Worm (Caenorhabditis elegans) whole organism, L1 larva: Measurements from ENCODE around the gene T01G1.2.

Experiments
- alr-1 ChIP-seq: fragments of 200-800 bp; sonication (Bioruptor generic); optimal IDR thresholded peaks from 2 replicates; lab custom pipeline; 2018; ENCODE audit warnings: borderline replicate concordance, mild to moderate bottlenecking, missing genetic modification characterization, missing compliant biosample characterization
- ama-1 ChIP-seq: fragments of 150-350 bp; optimal IDR thresholded peaks from 2 replicates; lab custom pipeline; 2014
- dpl-1 ChIP-seq, 3 experiments: fragments of 150-350 bp in 2 of 3; sonication (generic microtip) in 1 of 3; optimal IDR thresholded peaks; 2 replicates each; lab custom pipeline; 2014 to 2017; ENCODE audit warnings: missing biosample characterization in 3 of 3, missing genetic modification characterization in 3 of 3, missing genetic modification reagents in 3 of 3
- dsc-1 ChIP-seq: sonication (generic microtip); optimal IDR thresholded peaks from 2 replicates; lab custom pipeline; 2016; ENCODE audit warnings: mild to moderate bottlenecking, missing genetic modification characterization, missing compliant biosample characterization
- nhr-237 ChIP-seq: fragments of 150-350 bp; optimal IDR thresholded peaks from 2 replicates; lab custom pipeline; 2014; ENCODE audit warnings: missing biosample characterization, missing genetic modification characterization
- pqm-1 ChIP-seq: sonication (generic microtip); optimal IDR thresholded peaks from 3 replicates; lab custom pipeline; 2017; ENCODE audit warnings: missing biosample characterization, missing genetic modification characterization
- snu-23 ChIP-seq: sonication (generic microtip); optimal IDR thresholded peaks from 2 replicates; lab custom pipeline; 2016; ENCODE audit warnings: missing genetic modification characterization, missing compliant biosample characterization

DNA sequence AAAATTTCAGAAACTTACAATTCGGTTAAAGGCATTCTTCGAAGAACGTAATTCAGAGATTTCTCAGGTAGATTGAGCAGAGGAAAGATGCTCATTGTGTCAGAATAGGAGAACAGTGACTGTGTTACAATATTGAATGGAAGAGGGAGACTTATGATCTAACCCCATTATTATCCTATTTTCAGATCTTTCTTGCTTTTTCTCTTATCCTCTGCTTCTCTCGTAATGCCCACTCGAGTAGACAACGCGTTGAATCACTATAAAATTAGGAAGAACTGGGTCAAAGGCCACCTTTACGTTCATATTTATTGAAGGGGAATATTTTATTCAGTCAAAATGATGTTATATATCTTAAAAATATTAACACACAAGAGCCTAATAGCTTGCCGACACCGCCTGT lies 25.0 kb downstream of the T01G1.2 start, which contains the start of gene fbxb-76:
- no peak for TF ChIP-seq alr-1
- no peak for TF ChIP-seq snu-23 (GFP tag; lab: Kevin White, UChicago)
- TF ChIP-seq dpl-1 (GFP tag; optimal IDR thresholded peaks at IDR 0.05; lab: Kevin White, UChicago), result no peak
- TF ChIP-seq ama-1 (lab: Kevin White, UChicago), result no peak
- TF ChIP-seq dsc-1 (tag; lab: Kevin White, UChicago), result no peak
- TF ChIP-seq pqm-1 (tag; lab: Kevin White, UChicago), result no peak
- TF ChIP-seq nhr-237 (tag; lab: Kevin White, UChicago), result no peak
